Worm (Caenorhabditis elegans) whole organism, late embryonic: Measurements from ENCODE around the gene pho-6.

Source experiments
- C38D4.7 ChIP-seq: fragments of 200-800 bp; sonication (Bioruptor generic); optimal IDR thresholded peaks from 2 replicates; lab custom pipeline; 2018; ENCODE audit warnings: mild to moderate bottlenecking, missing genetic modification characterization, moderate library complexity, missing compliant biosample characterization
- T23F11.4 ChIP-seq: fragments of 200-800 bp; sonication (Bioruptor generic); optimal IDR thresholded peaks from 2 replicates; lab custom pipeline; 2018; ENCODE audit warnings: mild to moderate bottlenecking, missing genetic modification characterization, missing compliant biosample characterization
- Y22D7AL.16 ChIP-seq: sonication (generic microtip); optimal IDR thresholded peaks from 2 replicates; lab custom pipeline; 2016; ENCODE audit warnings: missing genetic modification characterization, missing compliant biosample characterization
- ceh-18 ChIP-seq: sonication (generic microtip); optimal IDR thresholded peaks from 2 replicates; lab custom pipeline; 2016; ENCODE audit warnings: missing genetic modification characterization, missing compliant biosample characterization
- ceh-19 ChIP-seq: fragments of 200-800 bp; sonication (Bioruptor generic); optimal IDR thresholded peaks from 2 replicates; lab custom pipeline; 2018; ENCODE audit warnings: mild to moderate bottlenecking, missing genetic modification characterization, missing compliant biosample characterization
- ceh-2 ChIP-seq: sonication (generic microtip); optimal IDR thresholded peaks from 2 replicates; lab custom pipeline; 2016; ENCODE audit warnings: missing genotype, missing genetic modification characterization, missing compliant biosample characterization
- ceh-24 ChIP-seq: sonication (generic microtip); optimal IDR thresholded peaks from 2 replicates; lab custom pipeline; 2016; ENCODE audit warnings: mild to moderate bottlenecking, missing genetic modification characterization, missing compliant biosample characterization
- ceh-30 ChIP-seq: fragments of 150-350 bp; optimal IDR thresholded peaks from 2 replicates; lab custom pipeline; 2014; ENCODE audit warnings: missing biosample characterization, missing genetic modification characterization
- ceh-34 ChIP-seq: sonication (generic microtip); optimal IDR thresholded peaks from 2 replicates; lab custom pipeline; 2016; ENCODE audit warnings: mild to moderate bottlenecking, missing genetic modification characterization, missing compliant biosample characterization
- ceh-45 ChIP-seq: fragments of 200-800 bp; sonication (Bioruptor generic); IDR thresholded peaks from 2 replicates; pipeline ENCODE4 v1.3.6; 2022; ENCODE audit warnings: missing genetic modification reagents, missing genetic modification characterization, missing compliant biosample characterization
- ceh-9 ChIP-seq: sonication (generic microtip); optimal IDR thresholded peaks from 2 replicates; lab custom pipeline; 2016; ENCODE audit warnings: mild to moderate bottlenecking, missing genetic modification characterization, inconsistent platforms, missing compliant biosample characterization
- che-1 ChIP-seq: sonication (generic microtip); optimal IDR thresholded peaks from 2 replicates; lab custom pipeline; 2016; ENCODE audit warnings: mild to moderate bottlenecking, missing genetic modification characterization, missing compliant biosample characterization
- dve-1 ChIP-seq: sonication (generic microtip); optimal IDR thresholded peaks from 2 replicates; lab custom pipeline; 2017; ENCODE audit warnings: antibody characterized with exemption, mild to moderate bottlenecking, missing genetic modification characterization, missing compliant biosample characterization
- elt-2 ChIP-seq: sonication (generic microtip); optimal IDR thresholded peaks from 2 replicates; lab custom pipeline; 2016; ENCODE audit warnings: missing genetic modification reagents, missing genetic modification characterization, missing compliant biosample characterization
- elt-4 ChIP-seq: sonication (generic microtip); optimal IDR thresholded peaks from 2 replicates; lab custom pipeline; 2016; ENCODE audit warnings: missing genetic modification characterization, missing compliant biosample characterization
- eyg-1 ChIP-seq: sonication (generic microtip); optimal IDR thresholded peaks from 2 replicates; lab custom pipeline; 2016; ENCODE audit warnings: missing genotype, missing genetic modification characterization, missing compliant biosample characterization
- fax-1 ChIP-seq: sonication (generic microtip); optimal IDR thresholded peaks from 2 replicates; lab custom pipeline; 2016; ENCODE audit warnings: missing genotype, missing genetic modification characterization, missing compliant biosample characterization
- fkh-10 ChIP-seq: fragments of 150-350 bp; optimal IDR thresholded peaks from 2 replicates; lab custom pipeline; 2014; ENCODE audit warnings: missing biosample characterization, missing genetic modification reagents, missing genetic modification characterization
- hlh-13 ChIP-seq: fragments of 200-800 bp; sonication (Bioruptor generic); optimal IDR thresholded peaks from 2 replicates; lab custom pipeline; 2018; ENCODE audit warnings: mild to moderate bottlenecking, missing genetic modification characterization, missing compliant biosample characterization
- hlh-6 ChIP-seq: sonication (generic microtip); optimal IDR thresholded peaks from 2 replicates; lab custom pipeline; 2016; ENCODE audit warnings: missing genotype, missing genetic modification characterization, missing compliant biosample characterization
- hlh-8 ChIP-seq: sonication (generic microtip); optimal IDR thresholded peaks from 2 replicates; lab custom pipeline; 2016; ENCODE audit warnings: missing genotype, missing genetic modification characterization, missing compliant biosample characterization
- madf-2 ChIP-seq: sonication (generic microtip); optimal IDR thresholded peaks from 2 replicates; lab custom pipeline; 2017; ENCODE audit warnings: missing genetic modification characterization, missing compliant biosample characterization
- nfya-1 ChIP-seq: sonication (generic microtip); optimal IDR thresholded peaks from 2 replicates; lab custom pipeline; 2017; ENCODE audit warnings: missing genetic modification characterization, mild to moderate bottlenecking, missing compliant biosample characterization, antibody characterized with exemption, moderate library complexity
- nhr-232 ChIP-seq: sonication (generic microtip); optimal IDR thresholded peaks from 2 replicates; lab custom pipeline; 2016; ENCODE audit warnings: missing genetic modification characterization, missing compliant biosample characterization
- odd-2 ChIP-seq: sonication (generic microtip); optimal IDR thresholded peaks from 2 replicates; lab custom pipeline; 2017; ENCODE audit warnings: antibody characterized with exemption, mild to moderate bottlenecking, missing genetic modification characterization, missing compliant biosample characterization
- pax-1 ChIP-seq: fragments of 150-350 bp; optimal IDR thresholded peaks from 2 replicates; lab custom pipeline; 2014; ENCODE audit warnings: missing biosample characterization, missing genetic modification characterization
- pha-2 ChIP-seq: sonication (generic microtip); optimal IDR thresholded peaks from 2 replicates; lab custom pipeline; 2017; ENCODE audit warnings: mild to moderate bottlenecking, missing genetic modification characterization, missing compliant biosample characterization
- pqm-1 ChIP-seq: sonication (generic microtip); optimal IDR thresholded peaks from 2 replicates; lab custom pipeline; 2016; ENCODE audit warnings: missing genetic modification characterization, missing compliant biosample characterization
- rnt-1 ChIP-seq: sonication (generic microtip); optimal IDR thresholded peaks from 2 replicates; lab custom pipeline; 2016; ENCODE audit warnings: missing genetic modification characterization, missing compliant biosample characterization
- sdc-2 ChIP-seq: sonication (generic microtip); optimal IDR thresholded peaks from 2 replicates; lab custom pipeline; 2016; ENCODE audit warnings: missing genotype, missing genetic modification characterization, missing compliant biosample characterization
- sox-2 ChIP-seq: fragments of 200-800 bp; sonication (Bioruptor generic); IDR thresholded peaks from 2 replicates; pipeline ENCODE4 v1.3.6; 2022; ENCODE audit warnings: missing genetic modification reagents, missing genetic modification characterization, missing compliant biosample characterization
- tbx-2 ChIP-seq: sonication (generic microtip); optimal IDR thresholded peaks from 2 replicates; lab custom pipeline; 2016; ENCODE audit warnings: missing genetic modification characterization, missing compliant biosample characterization
- unc-3 ChIP-seq, 2 experiments: fragments of 200-800 bp in 1 of 2; sonication (Bioruptor generic) in 1 of 2; sonication (generic microtip) in 1 of 2; conservative IDR thresholded peaks in 1 of 2; optimal IDR thresholded peaks in 1 of 2; 2 replicates each; pipeline versions ENCODE4 v1.3.6 to Lab custom; 2016 to 2022; ENCODE audit warnings: missing compliant biosample characterization in 2 of 2, missing genetic modification characterization in 2 of 2, missing genetic modification reagents in 1 of 2
- unc-55 ChIP-seq: sonication (generic microtip); optimal IDR thresholded peaks from 2 replicates; lab custom pipeline; 2017; ENCODE audit warnings: missing biosample characterization, missing genetic modification reagents, missing genetic modification characterization

Gene pho-6

ce11 chrV:8387056-8387455, 7.2 kb downstream of the pho-6 start, which contains the start of gene gcy-7:
Gene gcy-7 (plus strand): TSS chrV:8387356.
- no peak for TF ChIP-seq Y22D7AL.16
- no peak for TF ChIP-seq pax-1 (tag; lab: Kevin White, UChicago)
- TF ChIP-seq odd-2 (tag; lab: Kevin White, UChicago): no peak
- TF ChIP-seq hlh-13 (GFP tag; lab: Kevin White, UChicago): no peak
- no peak for TF ChIP-seq fkh-10
- TF ChIP-seq pqm-1 (tag; lab: Kevin White, UChicago): no peak
- no peak for TF ChIP-seq unc-3 (GFP tag; conservative IDR thresholded peaks at IDR 0.05; lab: Robert Waterston, UW)
- TF ChIP-seq unc-3 (tag; optimal IDR thresholded peaks at IDR 0.05; lab: Kevin White, UChicago): no peak
- no peak for TF ChIP-seq rnt-1 (tag; lab: Kevin White, UChicago)
- TF ChIP-seq ceh-24 (tag; lab: Kevin White, UChicago): no peak
- TF ChIP-seq madf-2 (tag; lab: Kevin White, UChicago): no peak
- TF ChIP-seq che-1: no peak
- no peak for TF ChIP-seq ceh-45 (GFP tag; lab: Robert Waterston, UW)
- TF ChIP-seq ceh-30: no peak
- TF ChIP-seq ceh-34 (tag; lab: Kevin White, UChicago): no peak
- TF ChIP-seq ceh-18: no peak
- no peak for TF ChIP-seq unc-55 (GFP tag; lab: Kevin White, UChicago)
- no peak for TF ChIP-seq elt-2 (tag; lab: Kevin White, UChicago)

DNA sequence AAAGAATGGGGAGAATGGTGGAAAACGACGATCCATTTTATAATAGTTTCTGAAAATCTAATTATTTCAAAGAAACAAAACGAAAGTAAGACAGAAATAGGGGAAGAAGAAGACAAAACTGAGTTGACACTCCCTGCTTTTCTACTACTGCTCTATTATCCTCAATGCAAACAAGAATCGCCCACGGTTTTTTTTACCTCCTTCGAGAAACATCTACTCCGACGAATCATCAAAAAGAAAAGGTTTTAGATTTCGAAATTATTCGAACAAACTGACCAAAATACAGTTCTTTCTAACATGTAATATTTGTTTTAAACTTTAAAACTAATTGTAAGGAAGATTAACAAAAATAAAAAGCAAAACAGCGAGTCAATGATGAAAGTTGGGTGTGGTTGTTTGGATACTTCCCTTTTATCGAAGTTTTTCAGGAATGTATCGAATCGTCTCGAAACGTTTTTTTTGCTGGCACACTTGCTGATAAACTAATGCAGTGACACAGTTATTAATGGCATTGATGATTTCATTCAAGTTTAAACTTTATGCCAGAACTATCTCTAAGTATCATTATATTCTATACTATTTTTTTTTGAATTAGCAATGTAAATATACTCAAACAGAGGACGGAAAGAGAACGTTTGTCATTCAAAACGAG, 8.3 kb downstream of the pho-6 start, which contains the start of gene hsp-17:
hsp-17 (minus strand) TSS at position 51 of the 652 bp plus-strand sequence.
- TF ChIP-seq ceh-2 (tag; lab: Kevin White, UChicago): no peak
- TF ChIP-seq T23F11.4: no peak
- TF ChIP-seq nfya-1 (tag; lab: Kevin White, UChicago): no peak
- no peak for TF ChIP-seq hlh-6 (tag; lab: Kevin White, UChicago)
- TF ChIP-seq ceh-9 (tag; lab: Kevin White, UChicago): no peak
- no peak for TF ChIP-seq ceh-19

ce11 chrV:8384809-8385208, 9.4 kb downstream of the pho-6 start:
- no peak for TF ChIP-seq pha-2 (tag; lab: Kevin White, UChicago)
- no peak for TF ChIP-seq ceh-45 (GFP tag; lab: Robert Waterston, UW)
- no peak for TF ChIP-seq tbx-2 (tag; lab: Kevin White, UChicago)
- TF ChIP-seq hlh-8 (tag; lab: Kevin White, UChicago): no peak
- TF ChIP-seq nhr-232 (tag; lab: Kevin White, UChicago): no peak
- no peak for TF ChIP-seq sox-2
- TF ChIP-seq odd-2 (tag; lab: Kevin White, UChicago): no peak
- TF ChIP-seq elt-4 (tag; lab: Kevin White, UChicago): no peak
- no peak for TF ChIP-seq elt-2 (tag; lab: Kevin White, UChicago)
- TF ChIP-seq fkh-10: no peak
- TF ChIP-seq hlh-6 (tag; lab: Kevin White, UChicago): no peak
- TF ChIP-seq C38D4.7 (GFP tag; lab: Kevin White, UChicago): no peak
- no peak for TF ChIP-seq sdc-2 (tag; lab: Kevin White, UChicago)
- TF ChIP-seq madf-2 (tag; lab: Kevin White, UChicago): no peak
- no peak for TF ChIP-seq ceh-18
- no peak for TF ChIP-seq eyg-1 (tag; lab: Kevin White, UChicago)
- TF ChIP-seq dve-1: no peak
- no peak for TF ChIP-seq fax-1
- TF ChIP-seq, all 69 proteins: peak for 0

- peak; percentile 29 for TF ChIP-seq elt-2 (tag; lab: Kevin White, UChicago)
- TF ChIP-seq nhr-232 (tag; lab: Kevin White, UChicago): no peak
Observed at ce11 chrV:8383716-8384115, 10.5 kb downstream of the pho-6 start, which contains the start of gene F52E1.14. Gene F52E1.14 (plus strand): TSS chrV:8383922.
